Comparison of ENCODE assay signal across 4 worm cellular contexts in the genomic region with DNA sequence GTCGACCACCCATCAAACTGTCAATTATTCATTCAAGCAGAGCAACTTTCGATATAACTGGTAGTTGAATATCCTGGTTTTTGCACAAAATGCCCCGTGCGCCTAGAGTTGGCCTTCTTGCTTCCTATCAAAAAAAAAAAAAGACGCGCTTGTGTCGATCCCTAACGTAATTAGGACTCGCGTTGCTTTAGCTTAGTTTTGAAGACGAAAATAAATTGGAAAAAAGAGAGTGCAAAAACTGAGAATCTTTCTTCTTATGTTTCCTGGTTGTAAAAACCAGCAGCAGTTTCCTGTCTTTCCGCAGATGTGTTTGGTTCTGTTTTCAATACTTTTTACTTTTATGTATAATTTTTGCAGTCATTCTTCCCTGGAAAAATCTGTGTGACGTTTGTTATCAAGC.
TF ChIP-seq lines count a peak whose summit lies in the region.

No protein-coding gene starts in this region.

TF ChIP-seq in whole organism, L1 larva, 84 proteins besides CTCF, POLR2A, EP300 and RAD21:
- no peak for TF ChIP-seq hlh-4 (tag; optimal IDR thresholded peaks at IDR 0.05; lab: Kevin White, UChicago)
- TF ChIP-seq efl-1 (optimal IDR thresholded peaks at IDR 0.05; lab: Kevin White, UChicago): no peak
- no peak for TF ChIP-seq efl-1 (GFP tag; optimal IDR thresholded peaks at IDR 0.05 in 1 of 2; lab: Kevin White, UChicago)
- no peak for TF ChIP-seq unc-86 (tag; optimal IDR thresholded peaks at IDR 0.05; lab: Kevin White, UChicago)
- TF ChIP-seq lin-14 (GFP tag; optimal IDR thresholded peaks at IDR 0.05; lab: Kevin White, UChicago): peak; percentile 50
- no peak for TF ChIP-seq nhr-47 (tag; optimal IDR thresholded peaks at IDR 0.05; lab: Kevin White, UChicago)

TF ChIP-seq in whole organism, L4 larva, 104 proteins besides CTCF, POLR2A, EP300 and RAD21:
- TF ChIP-seq unc-39 (tag; optimal IDR thresholded peaks at IDR 0.05; lab: Kevin White, UChicago) (no peak), fkh-10 (GFP tag; optimal IDR thresholded peaks at IDR 0.05; lab: Kevin White, UChicago) (peak; percentile 10), unc-62 (GFP tag; optimal IDR thresholded peaks at IDR 0.05 in 1 of 2; lab: Kevin White, UChicago) (peak in 1 of 2 experiments; percentile 56), unc-62 (tag; optimal IDR thresholded peaks at IDR 0.05; lab: Kevin White, UChicago) (no peak)

TF ChIP-seq in whole organism, late embryonic, 69 proteins besides CTCF, POLR2A, EP300 and RAD21:
- TF ChIP-seq ceh-48 (tag; optimal IDR thresholded peaks at IDR 0.05; lab: Kevin White, UChicago) (no peak), C08G9.2 (tag; optimal IDR thresholded peaks at IDR 0.05; lab: Kevin White, UChicago) (no peak), ceh-2 (tag; optimal IDR thresholded peaks at IDR 0.05; lab: Kevin White, UChicago) (no peak), rnt-1 (tag; optimal IDR thresholded peaks at IDR 0.05; lab: Kevin White, UChicago) (no peak), ceh-6 (GFP tag; optimal IDR thresholded peaks at IDR 0.05; lab: Kevin White, UChicago) (no peak), ceh-31 (tag; optimal IDR thresholded peaks at IDR 0.05; lab: Kevin White, UChicago) (peak; percentile 4), fax-1 (tag; optimal IDR thresholded peaks at IDR 0.05; lab: Kevin White, UChicago) (no peak), ztf-16 (tag; optimal IDR thresholded peaks at IDR 0.05; lab: Kevin White, UChicago) (no peak), C38D4.7 (GFP tag; optimal IDR thresholded peaks at IDR 0.05; lab: Kevin White, UChicago) (no peak), unc-42 (tag; optimal IDR thresholded peaks at IDR 0.05; lab: Kevin White, UChicago) (peak; percentile 37), ceh-30 (tag; optimal IDR thresholded peaks at IDR 0.05; lab: Kevin White, UChicago) (no peak), madf-2 (tag; optimal IDR thresholded peaks at IDR 0.05; lab: Kevin White, UChicago) (no peak), Y22D7AL.16 (tag; optimal IDR thresholded peaks at IDR 0.05; lab: Kevin White, UChicago) (no peak), dve-1 (tag; optimal IDR thresholded peaks at IDR 0.05; lab: Kevin White, UChicago) (no peak), hlh-30 (tag; optimal IDR thresholded peaks at IDR 0.05; lab: Kevin White, UChicago; ENCODE audit: insufficient read depth) (no peak), ceh-14 (tag; optimal IDR thresholded peaks at IDR 0.05; lab: Kevin White, UChicago) (no peak), hlh-6 (tag; optimal IDR thresholded peaks at IDR 0.05; lab: Kevin White, UChicago) (no peak)

TF ChIP-seq in whole organism, mixed stage, embryonic, 35 proteins besides CTCF, POLR2A, EP300 and RAD21:
- TF ChIP-seq ces-1 (GFP tag; optimal IDR thresholded peaks at IDR 0.05; lab: Kevin White, UChicago) (peak; percentile 66), cnd-1 (tag; optimal IDR thresholded peaks at IDR 0.05; lab: Kevin White, UChicago) (no peak)

Comparison
In these comparisons a context has a peak if more than half of its experiments do, and no peak if none do; other contexts are left out.
1. Of the 29 proteins assayed by ChIP-seq in both whole organism, L4 larva and whole organism, L1 larva: peak only in whole organism, L4 larva: fkh-10; only in whole organism, L1 larva: none; in both: none; in neither: 27; mixed calls (peak in some experiments, not most) for 1.